Worm (Caenorhabditis elegans): ENCODE results near the gene F20D6.5.

- no peak for TF ChIP-seq cey-2 (tag; optimal IDR thresholded peaks at IDR 0.05; ENCODE audit: borderline replicate concordance, insufficient read depth)
- no peak for TF ChIP-seq nhr-77 (tag; optimal IDR thresholded peaks at IDR 0.05)
- TF ChIP-seq unc-62 (GFP tag; optimal IDR thresholded peaks at IDR 0.05 in 1 of 2): no peak
- TF ChIP-seq unc-62 (tag; optimal IDR thresholded peaks at IDR 0.05): no peak
- TF ChIP-seq lir-3 (tag; optimal IDR thresholded peaks at IDR 0.05): no peak
- no peak for TF ChIP-seq jun-1 (tag; optimal IDR thresholded peaks at IDR 0.05)
- TF ChIP-seq hlh-11 (tag; optimal IDR thresholded peaks at IDR 0.05): no peak
- no peak for TF ChIP-seq skn-1 (tag; optimal IDR thresholded peaks at IDR 0.05)
Measured at ce11 chrV:8206931-8207330, 45.2 kb downstream of the F20D6.5 start, which contains the start of gene timp-1.
